Fruit fly (Drosophila melanogaster) whole organism, embryonic: ENCODE results near the gene cac.

ENCODE experiments used
- Blimp-1 ChIP-seq: fragments of 200-800 bp; sonication (Bioruptor generic); optimal IDR thresholded peaks from 3 replicates; lab custom pipeline; 2018; ENCODE audit warnings: missing biosample characterization, missing genetic modification characterization, mild to moderate bottlenecking, moderate library complexity, missing genetic modification reagents
- BtbVII ChIP-seq: fragments of 200-800 bp; sonication (Bioruptor generic); optimal IDR thresholded peaks from 3 replicates; lab custom pipeline; 2017; ENCODE audit warnings: missing biosample characterization, mild to moderate bottlenecking, missing genetic modification characterization
- CG12236 ChIP-seq: fragments of 200-800 bp; sonication (Bioruptor generic); optimal IDR thresholded peaks from 2 replicates; lab custom pipeline; 2016; ENCODE audit warnings: missing biosample characterization, missing genetic modification characterization
- CG12769 ChIP-seq: fragments of 200-800 bp; sonication (Bioruptor generic); optimal IDR thresholded peaks from 2 replicates; lab custom pipeline; 2019; ENCODE audit warnings: missing biosample characterization, mild to moderate bottlenecking, missing genetic modification characterization, moderate library complexity
- CG13287 ChIP-seq: fragments of 200-800 bp; sonication (Bioruptor generic); IDR thresholded peaks from 2 replicates; pipeline ENCODE4 v1.3.6; 2022; ENCODE audit warnings: missing biosample characterization, missing genetic modification characterization; ENCODE audit not compliant: partially characterized antibody
- CG15514 ChIP-seq: fragments of 200-800 bp; sonication (Bioruptor generic); optimal IDR thresholded peaks from 3 replicates; lab custom pipeline; 2017; ENCODE audit warnings: missing biosample characterization, missing genetic modification characterization, mild to moderate bottlenecking, moderate library complexity, missing genetic modification reagents
- CG16813 ChIP-seq: fragments of 200-800 bp; sonication (Bioruptor generic); IDR thresholded peaks from 3 replicates; pipeline ENCODE4 v1.3.6; 2022; ENCODE audit warnings: missing biosample characterization, missing genetic modification characterization; ENCODE audit not compliant: partially characterized antibody
- CG17912 ChIP-seq: fragments of 200-800 bp; sonication (Bioruptor generic); optimal IDR thresholded peaks from 2 replicates; lab custom pipeline; 2018; ENCODE audit warnings: missing biosample characterization, mild to moderate bottlenecking, missing genetic modification characterization
- CG1832 ChIP-seq: fragments of 200-800 bp; sonication (Bioruptor generic); optimal IDR thresholded peaks from 2 replicates; lab custom pipeline; 2017; ENCODE audit warnings: missing biosample characterization, mild to moderate bottlenecking, missing genetic modification characterization, inconsistent platforms
- CG2129 ChIP-seq: fragments of 200-800 bp; sonication (Bioruptor generic); IDR thresholded peaks from 2 replicates; pipeline ENCODE4 v1.3.6; 2022; ENCODE audit warnings: missing biosample characterization, missing genetic modification characterization; ENCODE audit not compliant: partially characterized antibody
- CG2712 ChIP-seq: fragments of 200-800 bp; optimal IDR thresholded peaks from 3 replicates; lab custom pipeline; 2019; ENCODE audit warnings: missing biosample characterization, mild to moderate bottlenecking, missing genetic modification characterization, moderate library complexity
- CG8290 ChIP-seq, 3 experiments: fragments of 200-800 bp; sonication (Bioruptor generic); optimal IDR thresholded peaks; 2 replicates each; lab custom pipeline; 2016 to 2019; ENCODE audit warnings: missing biosample characterization in 3 of 3, missing genetic modification characterization in 3 of 3, mild to moderate bottlenecking in 2 of 3, moderate library complexity in 1 of 3
- CG8359 ChIP-seq: fragments of 200-800 bp; sonication (Bioruptor generic); optimal IDR thresholded peaks from 2 replicates; lab custom pipeline; 2017; ENCODE audit warnings: missing biosample characterization, mild to moderate bottlenecking, missing genetic modification characterization, borderline replicate concordance
- CG8924 ChIP-seq: fragments of 200-800 bp; optimal IDR thresholded peaks from 3 replicates; lab custom pipeline; 2019; ENCODE audit warnings: missing biosample characterization, mild to moderate bottlenecking, missing genetic modification characterization, moderate library complexity
- CG9797 ChIP-seq: fragments of 200-800 bp; sonication (Bioruptor generic); optimal IDR thresholded peaks from 3 replicates; lab custom pipeline; 2018; ENCODE audit warnings: missing biosample characterization, mild to moderate bottlenecking, missing genetic modification characterization
- CHES-1-like ChIP-seq: fragments of 200-800 bp; sonication (Bioruptor generic); optimal IDR thresholded peaks from 2 replicates; lab custom pipeline; 2016; ENCODE audit warnings: missing biosample characterization, missing genetic modification characterization
- CrebB ChIP-seq: fragments of 200-800 bp; sonication (Bioruptor generic); optimal IDR thresholded peaks from 3 replicates; lab custom pipeline; 2018; ENCODE audit warnings: missing biosample characterization, mild to moderate bottlenecking, missing genetic modification characterization
- Deaf1 ChIP-seq: fragments of 200-800 bp; optimal IDR thresholded peaks from 3 replicates; lab custom pipeline; 2019; ENCODE audit warnings: missing biosample characterization, mild to moderate bottlenecking, missing genetic modification characterization, moderate library complexity
- Dref ChIP-seq: fragments of 200-800 bp; sonication (Bioruptor generic); IDR thresholded peaks from 2 replicates; pipeline ENCODE4 v1.3.6; 2022; ENCODE audit warnings: missing biosample characterization, missing genetic modification characterization
- Ets97D ChIP-seq: fragments of 200-800 bp; sonication (Bioruptor generic); optimal IDR thresholded peaks from 3 replicates; lab custom pipeline; 2016; ENCODE audit warnings: missing biosample characterization, missing genetic modification characterization
- Fer3 ChIP-seq: fragments of 200-800 bp; sonication (Bioruptor generic); optimal IDR thresholded peaks from 2 replicates; lab custom pipeline; 2018; ENCODE audit warnings: missing biosample characterization, mild to moderate bottlenecking, missing genetic modification characterization, moderate library complexity
- Gsc ChIP-seq: fragments of 200-800 bp; sonication (Bioruptor generic); IDR thresholded peaks from 2 replicates; pipeline ENCODE4 v1.3.6; 2022; ENCODE audit warnings: missing biosample characterization, missing genetic modification characterization
- HmgD ChIP-seq: fragments of 200-800 bp; sonication (Bioruptor generic); optimal IDR thresholded peaks from 3 replicates; lab custom pipeline; 2016; ENCODE audit warnings: missing biosample characterization, missing genetic modification characterization
- Hr78 ChIP-seq, 2 experiments: fragments of 200-800 bp in 1 of 2; fragments of >200 bp in 1 of 2; sonication (Bioruptor generic) in 1 of 2; optimal IDR thresholded peaks; 2 replicates each; lab custom pipeline; 2017 to 2019; ENCODE audit warnings: missing biosample characterization in 2 of 2, missing genetic modification characterization in 2 of 2, mild to moderate bottlenecking in 1 of 2, moderate library complexity in 1 of 2
- Lhr ChIP-seq: fragments of 200-800 bp; sonication (Bioruptor generic); optimal IDR thresholded peaks from 3 replicates; lab custom pipeline; 2017; ENCODE audit warnings: mild to moderate bottlenecking, missing biosample characterization, missing genetic modification reagents, missing genetic modification characterization
- Nf-YA ChIP-seq: fragments of 200-800 bp; sonication (Bioruptor generic); IDR thresholded peaks from 2 replicates; pipeline ENCODE4 v1.3.6; 2022; ENCODE audit warnings: missing biosample characterization, missing genetic modification characterization
- Opbp ChIP-seq: fragments of 200-800 bp; sonication (Bioruptor generic); IDR thresholded peaks from 3 replicates; pipeline ENCODE4 v1.3.6; 2022; ENCODE audit warnings: missing biosample characterization, missing genetic modification characterization; ENCODE audit not compliant: partially characterized antibody
- YL-1 ChIP-seq: fragments of 200-800 bp; sonication (Bioruptor generic); optimal IDR thresholded peaks from 3 replicates; lab custom pipeline; 2017; ENCODE audit warnings: missing biosample characterization, mild to moderate bottlenecking, missing genetic modification characterization
- ash1 ChIP-seq: fragments of 200-800 bp; sonication (Bioruptor generic); optimal IDR thresholded peaks from 2 replicates; lab custom pipeline; 2018; ENCODE audit warnings: missing biosample characterization, mild to moderate bottlenecking, missing genetic modification characterization
- chinmo ChIP-seq: fragments of 200-800 bp; sonication (Bioruptor generic); IDR thresholded peaks from 4 replicates; pipeline ENCODE4 v1.3.6; 2022; ENCODE audit warnings: missing biosample characterization, missing genetic modification characterization; ENCODE audit not compliant: partially characterized antibody
- crc ChIP-seq: fragments of 200-800 bp; sonication (Bioruptor generic); optimal IDR thresholded peaks from 2 replicates; lab custom pipeline; 2016; ENCODE audit warnings: missing biosample characterization, missing genetic modification characterization
- cwo ChIP-seq: fragments of 200-800 bp; sonication (Bioruptor generic); optimal IDR thresholded peaks from 3 replicates; lab custom pipeline; 2017; ENCODE audit warnings: missing biosample characterization, missing genetic modification characterization, mild to moderate bottlenecking, moderate library complexity, missing genetic modification reagents
- dm ChIP-seq: fragments of 200-800 bp; sonication (Bioruptor generic); optimal IDR thresholded peaks from 3 replicates; lab custom pipeline; 2016; ENCODE audit warnings: missing biosample characterization, missing genetic modification characterization
- fd64A ChIP-seq: fragments of 200-800 bp; sonication (Bioruptor generic); optimal IDR thresholded peaks from 3 replicates; lab custom pipeline; 2018; ENCODE audit warnings: missing biosample characterization, mild to moderate bottlenecking, missing genetic modification characterization
- fd96Cb ChIP-seq: fragments of 200-800 bp; sonication (Bioruptor generic); optimal IDR thresholded peaks from 2 replicates; lab custom pipeline; 2018; ENCODE audit warnings: missing biosample characterization, mild to moderate bottlenecking, missing genetic modification characterization, moderate library complexity
- gfzf ChIP-seq: fragments of 200-800 bp; sonication (Bioruptor generic); optimal IDR thresholded peaks from 2 replicates; lab custom pipeline; 2016; ENCODE audit warnings: missing biosample characterization, mild to moderate bottlenecking, missing genetic modification characterization, moderate library complexity
- ham ChIP-seq: fragments of 200-800 bp; sonication (Bioruptor generic); IDR thresholded peaks from 2 replicates; pipeline ENCODE4 v1.3.6; 2022; ENCODE audit warnings: missing biosample characterization, missing genetic modification characterization
- mam ChIP-seq: fragments of 200-800 bp; sonication (Bioruptor generic); optimal IDR thresholded peaks from 3 replicates; lab custom pipeline; 2016; ENCODE audit warnings: missing biosample characterization, missing genetic modification characterization
- nerfin-2 ChIP-seq: fragments of 200-800 bp; sonication (Bioruptor generic); IDR thresholded peaks from 2 replicates; pipeline ENCODE4 v1.3.6; 2022; ENCODE audit warnings: missing biosample characterization, missing genetic modification characterization; ENCODE audit not compliant: partially characterized antibody
- row ChIP-seq: fragments of 200-800 bp; sonication (Bioruptor generic); IDR thresholded peaks from 3 replicates; pipeline ENCODE4 v1.3.6; 2022; ENCODE audit warnings: missing biosample characterization, missing genetic modification characterization
- sc ChIP-seq, 3 experiments: fragments of >200 bp in 2 of 3; fragments of 200-800 bp in 1 of 3; sonication (Bioruptor generic) in 1 of 3; optimal IDR thresholded peaks; 2 replicates in 2 of 3; 3 replicates in 1 of 3; lab custom pipeline; 2017; ENCODE audit warnings: mild to moderate bottlenecking in 1 of 3, missing biosample characterization in 1 of 3, missing genetic modification characterization in 1 of 3, missing genetic modification reagents in 1 of 3
- slou ChIP-seq: fragments of 200-800 bp; sonication (Bioruptor generic); optimal IDR thresholded peaks from 3 replicates; lab custom pipeline; 2016; ENCODE audit warnings: missing biosample characterization, missing genetic modification characterization
- sr ChIP-seq: fragments of 200-800 bp; sonication (Bioruptor generic); IDR thresholded peaks from 3 replicates; pipeline ENCODE4 v1.3.6; 2022; ENCODE audit warnings: missing biosample characterization, missing genetic modification characterization
- unc-4 ChIP-seq: fragments of 200-800 bp; sonication (Bioruptor generic); IDR thresholded peaks from 2 replicates; pipeline ENCODE4 v1.3.6; 2022; ENCODE audit warnings: missing biosample characterization, missing genetic modification characterization; ENCODE audit not compliant: partially characterized antibody
- usp ChIP-seq: fragments of >200 bp; optimal IDR thresholded peaks from 2 replicates; lab custom pipeline; 2017; ENCODE audit warnings: missing biosample characterization, missing genetic modification characterization

The cac gene

dm6 chrX:12012149-12013097, 27.5 kb upstream of the cac start, which contains the start of the genes CG1492 and regucalcin (continued):
- no peak for TF ChIP-seq CG12236 (GFP tag; lab: Kevin White, UChicago)
- no peak for TF ChIP-seq fd96Cb (tag; lab: Kevin White, UChicago)
- 0 out of 4 replicates have a peak, but pooled peaks have one; percentile 42 for TF ChIP-seq chinmo (GFP tag; lab: Robert Waterston, UW)
- no peak for TF ChIP-seq Nf-YA (GFP tag; lab: Robert Waterston, UW)
- peak; percentile 10 for TF ChIP-seq Lhr (GFP tag; lab: Kevin White, UChicago)
- TF ChIP-seq gfzf (GFP tag; lab: Kevin White, UChicago) = peak; percentile 41
- TF ChIP-seq CG2129 (GFP tag; lab: Robert Waterston, UW) = no peak
- peak; percentile 85 for TF ChIP-seq Dref
- TF ChIP-seq CHES-1-like (GFP tag; lab: Kevin White, UChicago) = no peak
- TF ChIP-seq CG8924 (tag; lab: Kevin White, UChicago) = peak; percentile 38
- TF ChIP-seq CG9797 (GFP tag; lab: Kevin White, UChicago) = peak; percentile 22
- peak; percentile 59 for TF ChIP-seq CG13287 (GFP tag; lab: Robert Waterston, UW)
- TF ChIP-seq Opbp (GFP tag; lab: Robert Waterston, UW) = peak; percentile 53; the same call in 1 of the 3 replicates
- TF ChIP-seq BtbVII = no peak
- peak; percentile 12 for TF ChIP-seq CG2712 (tag; lab: Kevin White, UChicago)
- peak in 1 of 2 experiments; percentile 97 for TF ChIP-seq Hr78 (GFP tag; optimal IDR thresholded peaks at IDR 0.05; lab: Kevin White, UChicago)
- no peak for TF ChIP-seq cwo (GFP tag; lab: Kevin White, UChicago)
- no peak for TF ChIP-seq ash1 (GFP tag; lab: Kevin White, UChicago)
- peak; percentile 22 for TF ChIP-seq YL-1
- TF ChIP-seq ham (GFP tag; lab: Robert Waterston, UW) = no peak
- peak; percentile 59 for TF ChIP-seq CG15514 (GFP tag; lab: Kevin White, UChicago)
- TF ChIP-seq CrebB = peak; percentile 5
- 0 out of 2 replicates have a peak, but pooled peaks have one; percentile 15 for TF ChIP-seq nerfin-2 (GFP tag; lab: Robert Waterston, UW)
- peak; percentile 100 for TF ChIP-seq CG8359 (GFP tag; lab: Kevin White, UChicago)
- TF ChIP-seq sr = no peak
- peak; percentile 19; the same call in 1 of the 3 replicates for TF ChIP-seq row (GFP tag; lab: Robert Waterston, UW)
- no peak for TF ChIP-seq mam (GFP tag; lab: Kevin White, UChicago)
- TF ChIP-seq CG8290 (GFP tag; optimal IDR thresholded peaks at IDR 0.05; lab: Kevin White, UChicago) = peak; percentile 32
- TF ChIP-seq CG8290 (tag; optimal IDR thresholded peaks at IDR 0.05; lab: Kevin White, UChicago) = peak in 1 of 2 experiments; percentile 14
- peak; percentile 46; the same call in 1 of the 2 replicates for TF ChIP-seq unc-4
- TF ChIP-seq Ets97D (GFP tag; lab: Kevin White, UChicago) = peak; percentile 39
- TF ChIP-seq CG16813 (GFP tag; lab: Robert Waterston, UW) = peak; percentile 54; the same call in 2 of the 3 replicates
- no peak for TF ChIP-seq sc (optimal IDR thresholded peaks at IDR 0.05; lab: Kevin White, UChicago)
- TF ChIP-seq sc (GFP tag; optimal IDR thresholded peaks at IDR 0.05; lab: Kevin White, UChicago) = no peak

DNA sequence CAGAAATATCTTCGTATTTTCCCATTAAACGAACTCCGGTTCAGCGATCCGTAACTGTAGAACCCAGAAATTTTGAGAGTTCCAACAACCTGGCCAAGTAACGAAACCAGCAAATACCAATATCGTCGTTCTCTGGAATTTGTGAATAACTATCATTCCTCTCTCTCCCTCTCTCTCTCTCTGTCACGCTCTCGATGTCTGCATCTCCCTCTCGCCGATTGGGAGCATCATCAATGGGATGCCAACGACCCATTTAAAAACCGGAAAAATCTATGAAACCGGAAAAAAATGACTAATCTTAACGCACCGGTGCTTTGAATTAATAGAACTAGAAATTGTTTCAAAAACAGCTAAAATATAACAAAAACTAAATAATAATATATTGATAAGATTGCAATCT, 22.7 kb upstream of the cac start:
- TF ChIP-seq CG17912 (no peak), CG1832 (peak; percentile 60), Fer3 (tag; lab: Kevin White, UChicago) (no peak), dm (no peak), Gsc (GFP tag; lab: Robert Waterston, UW) (no peak), fd64A (GFP tag; lab: Kevin White, UChicago) (no peak), Hr78 (GFP tag; optimal IDR thresholded peaks at IDR 0.05; lab: Kevin White, UChicago) (no peak), Deaf1 (tag; lab: Kevin White, UChicago) (no peak), CG8924 (tag; lab: Kevin White, UChicago) (no peak), crc (no peak), Blimp-1 (GFP tag; lab: Kevin White, UChicago) (no peak), usp (no peak), HmgD (GFP tag; lab: Kevin White, UChicago) (no peak), CG12769 (peak; percentile 77), slou (no peak)
